Fruit fly (Drosophila melanogaster) whole organism: ENCODE measurements around the gene CG31088.

Experiments
- Dll ChIP-seq: fragments of >200 bp; optimal IDR thresholded peaks from 2 replicates; lab custom pipeline; 2017
- pan ChIP-seq: fragments of >200 bp; optimal IDR thresholded peaks from 2 replicates; lab custom pipeline; 2017
- usp ChIP-seq: fragments of >200 bp; optimal IDR thresholded peaks from 2 replicates; lab custom pipeline; 2017; ENCODE audit warnings: missing biosample characterization, missing genetic modification characterization, mixed read lengths

- TF ChIP-seq pan (lab: Kevin White, UChicago), result no peak
- no peak for TF ChIP-seq Dll (lab: Kevin White, UChicago)
- TF ChIP-seq usp, result no peak
These were observed 27.8 kb downstream of the CG31088 start for dm6 chr3R:15922622-15923574.
